Worm (Caenorhabditis elegans) whole organism, young adult: ENCODE results near the gene mab-21.

Experiments
- ceh-40 ChIP-seq: fragments of 200-800 bp; sonication (Bioruptor generic); IDR thresholded peaks from 2 replicates; pipeline ENCODE4 v1.3.6; 2022; ENCODE audit warnings: missing genetic modification characterization, missing compliant biosample characterization
- egl-18 ChIP-seq: fragments of 200-800 bp; sonication (Bioruptor generic); IDR thresholded peaks from 2 replicates; pipeline ENCODE4 v1.3.6; 2022; ENCODE audit warnings: missing genetic modification reagents, missing genetic modification characterization, missing compliant biosample characterization
- lin-26 ChIP-seq: fragments of 200-800 bp; sonication (Bioruptor generic); IDR thresholded peaks from 2 replicates; pipeline ENCODE4 v1.3.6; 2022; ENCODE audit warnings: missing genetic modification reagents, missing genetic modification characterization, missing compliant biosample characterization
- mxl-1 ChIP-seq: sonication (generic microtip); optimal IDR thresholded peaks from 2 replicates; lab custom pipeline; 2016; ENCODE audit warnings: missing genetic modification characterization, missing compliant biosample characterization
- pha-4 ChIP-seq: fragments of 150-350 bp; sonication (generic microtip); optimal IDR thresholded peaks from 2 replicates; lab custom pipeline; 2014; ENCODE audit warnings: missing biosample characterization, missing genetic modification reagents, missing genetic modification characterization
- repo-1 ChIP-seq: sonication (generic microtip); optimal IDR thresholded peaks from 2 replicates; lab custom pipeline; 2017; ENCODE audit warnings: mild to moderate bottlenecking, missing genetic modification characterization, missing compliant biosample characterization
- unc-62 ChIP-seq: fragments of 150-350 bp; optimal IDR thresholded peaks from 2 replicates; lab custom pipeline; 2014; ENCODE audit warnings: missing biosample characterization, missing genetic modification reagents, missing genetic modification characterization
- ztf-28 ChIP-seq: fragments of 200-800 bp; sonication (Bioruptor generic); IDR thresholded peaks from 2 replicates; pipeline ENCODE4 v1.3.6; 2022; ENCODE audit warnings: missing genetic modification reagents, missing genetic modification characterization, missing compliant biosample characterization

ce11 chrIII:4568030-4568429 lies 32.5 kb upstream of the mab-21 start, which contains the start of gene mlcd-1:
- TF ChIP-seq unc-62 (no peak), mxl-1 (tag; lab: Kevin White, UChicago) (no peak), lin-26 (GFP tag; lab: Robert Waterston, UW) (no peak), egl-18 (GFP tag; lab: Robert Waterston, UW) (no peak), ceh-40 (no peak), pha-4 (tag; lab: Kevin White, UChicago) (no peak), ztf-28 (GFP tag; lab: Robert Waterston, UW) (no peak), repo-1 (no peak)
